Worm (Caenorhabditis elegans) whole organism, L4 larva: ENCODE measurements around the gene B0513.4.
"Not testable (repeated sequence)": the region's sequence is repeated elsewhere in the genome, so short reads cannot be mapped to it uniquely, and the experiment has no call there.

Experiments
- F37D6.2 ChIP-seq: sonication (generic microtip); optimal IDR thresholded peaks from 2 replicates; lab custom pipeline; 2016; ENCODE audit warnings: mild to moderate bottlenecking, missing genetic modification characterization, missing compliant biosample characterization
- arid-1 ChIP-seq: fragments of 200-800 bp; sonication (Bioruptor generic); conservative IDR thresholded peaks from 2 replicates; pipeline ENCODE4 v1.3.6; 2022; ENCODE audit warnings: missing genetic modification reagents, missing genetic modification characterization, missing compliant biosample characterization
- egl-27 ChIP-seq: sonication (generic microtip); optimal IDR thresholded peaks from 3 replicates; lab custom pipeline; 2017; ENCODE audit warnings: missing biosample characterization, missing genetic modification reagents, missing genetic modification characterization
- lin-39 ChIP-seq: fragments of 150-350 bp; optimal IDR thresholded peaks from 2 replicates; lab custom pipeline; 2014; ENCODE audit warnings: missing biosample characterization, missing genetic modification reagents, missing genetic modification characterization
- nhr-28 ChIP-seq: fragments of 150-350 bp; optimal IDR thresholded peaks from 2 replicates; lab custom pipeline; 2014; ENCODE audit warnings: missing biosample characterization, missing genetic modification characterization
- skn-1 ChIP-seq: fragments of 150-350 bp; optimal IDR thresholded peaks from 2 replicates; lab custom pipeline; 2014; ENCODE audit warnings: missing biosample characterization, missing genetic modification characterization
- spr-1 ChIP-seq: sonication (generic microtip); optimal IDR thresholded peaks from 2 replicates; lab custom pipeline; 2016; ENCODE audit warnings: mild to moderate bottlenecking, missing genetic modification characterization, missing compliant biosample characterization
- vab-7 ChIP-seq: fragments of 200-800 bp; sonication (Bioruptor generic); IDR thresholded peaks from 2 replicates; pipeline ENCODE4 v1.3.6; 2022; ENCODE audit warnings: missing genetic modification reagents, missing genetic modification characterization, missing compliant biosample characterization

DNA sequence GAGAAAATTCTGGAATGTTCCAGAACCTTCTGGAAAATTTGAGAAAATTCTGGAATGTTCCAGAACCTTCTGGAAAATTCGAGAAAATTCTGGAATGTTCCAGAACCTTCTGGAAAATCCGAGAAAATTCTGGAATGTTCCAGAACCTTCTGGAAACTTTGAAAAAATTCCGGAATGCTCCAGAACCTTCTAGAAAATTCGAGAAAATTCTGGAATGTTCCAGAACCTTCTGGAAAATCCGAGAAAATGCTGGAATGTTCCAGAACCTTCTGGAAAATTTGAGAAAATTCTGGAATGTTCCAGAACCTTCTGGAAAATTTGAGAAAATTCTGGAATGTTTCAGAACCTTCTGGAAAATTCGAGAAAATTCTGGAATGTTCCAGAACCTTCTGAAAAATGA is 17.9 kb upstream of the B0513.4 start:
- TF ChIP-seq nhr-28 (tag; lab: Kevin White, UChicago); arid-1 (GFP tag; lab: Robert Waterston, UW); lin-39; F37D6.2; vab-7 (GFP tag; lab: Robert Waterston, UW); egl-27 (tag; lab: Kevin White, UChicago); skn-1; spr-1: not testable (repeated sequence)
